Fruit fly (Drosophila melanogaster): ENCODE data around the gene CG32235.

The CG32235 gene

DNA sequence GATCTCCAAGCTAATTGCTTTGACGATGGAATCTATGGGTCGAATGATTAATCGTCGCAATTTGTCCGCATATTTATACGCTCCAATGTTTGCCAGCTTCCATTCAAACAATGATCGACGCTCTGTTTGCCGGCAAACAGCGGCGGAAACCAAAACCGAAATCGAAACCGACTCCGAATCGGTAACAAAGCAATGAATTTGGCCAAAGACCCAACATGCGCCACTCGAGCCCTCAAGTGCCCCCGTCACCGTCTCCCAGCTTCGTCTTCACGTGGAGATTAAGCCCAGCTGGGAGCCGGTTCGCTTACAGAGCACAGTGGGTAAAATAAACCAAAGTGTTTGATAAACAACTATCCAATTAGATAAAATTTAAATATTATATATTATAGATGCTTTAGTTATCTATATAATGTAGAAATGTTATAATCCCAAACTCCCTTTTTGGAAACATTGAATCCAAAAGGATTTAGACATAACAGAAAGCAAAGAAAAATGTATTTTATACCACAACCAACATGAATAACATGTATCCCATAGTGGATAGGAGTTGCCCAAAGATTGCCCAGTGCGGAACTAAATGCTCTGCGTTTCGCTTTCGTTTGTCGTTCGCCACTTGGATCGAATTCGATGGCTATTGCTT is 7.7 kb downstream of the CG32235 start, which contains the start of gene CG32237:
TSS of gene CG32237 (minus strand) at position 51 of the 640 bp plus-strand sequence.
- TF ChIP-seq unpg (GFP tag; optimal IDR thresholded peaks at IDR 0.05), result peak; percentile 37
- TF ChIP-seq CoRest (tag; optimal IDR thresholded peaks at IDR 0.05), result peak; percentile 45
- peak; percentile 47 for TF ChIP-seq dmrt99B (tag; optimal IDR thresholded peaks at IDR 0.05)
- peak; percentile 27 for TF ChIP-seq gsb-n (tag; optimal IDR thresholded peaks at IDR 0.05)
- TF ChIP-seq nau (GFP tag; optimal IDR thresholded peaks at IDR 0.05), result no peak
- no peak for TF ChIP-seq Sox100B (GFP tag; optimal IDR thresholded peaks at IDR 0.05)
- TF ChIP-seq CG3065 (GFP tag; optimal IDR thresholded peaks at IDR 0.05), result no peak
- TF ChIP-seq Meics (GFP tag; optimal IDR thresholded peaks at IDR 0.05), result peak; percentile 35
- TF ChIP-seq CG2678 (tag; optimal IDR thresholded peaks at IDR 0.05), result peak; percentile 64
- TF ChIP-seq CG9817 (tag; optimal IDR thresholded peaks at IDR 0.05), result peak; percentile 31
- TF ChIP-seq dpn (GFP tag; optimal IDR thresholded peaks at IDR 0.05), result peak in 1 of 2 experiments; percentile 6
- no peak for TF ChIP-seq CrebB (tag; optimal IDR thresholded peaks at IDR 0.05)
- no peak for TF ChIP-seq ATbp (GFP tag; optimal IDR thresholded peaks at IDR 0.05)
- peak; percentile 50 for TF ChIP-seq Hmr (GFP tag; optimal IDR thresholded peaks at IDR 0.05)
- peak; percentile 36 for TF ChIP-seq Fer1 (GFP tag; optimal IDR thresholded peaks at IDR 0.05)
- peak in 1 of 2 experiments; percentile 69 for TF ChIP-seq Eip74EF (GFP tag; optimal IDR thresholded peaks at IDR 0.05)
- TF ChIP-seq CG18599 (GFP tag; optimal IDR thresholded peaks at IDR 0.05), result peak; percentile 11
- peak; percentile 18 for TF ChIP-seq CG3281 (GFP tag; optimal IDR thresholded peaks at IDR 0.05)
- peak; percentile 31 for TF ChIP-seq CG8924 (tag; optimal IDR thresholded peaks at IDR 0.05)
- peak; percentile 48; the same call in 1 of the 3 replicates for TF ChIP-seq dysf (GFP tag; IDR thresholded peaks at IDR 0.05)
- peak; percentile 34 for TF ChIP-seq CG7556 (GFP tag; optimal IDR thresholded peaks at IDR 0.05)
- peak; percentile 56 for TF ChIP-seq CG13296 (GFP tag; optimal IDR thresholded peaks at IDR 0.05)
- peak; percentile 43 for TF ChIP-seq fd3F (GFP tag; optimal IDR thresholded peaks at IDR 0.05)
- TF ChIP-seq PHDP (tag; optimal IDR thresholded peaks at IDR 0.05), result peak; percentile 56
- TF ChIP-seq ind (GFP tag; optimal IDR thresholded peaks at IDR 0.05), result no peak
- no peak for TF ChIP-seq wor (GFP tag; IDR thresholded peaks at IDR 0.05)
- peak; percentile 22; the same call in 1 of the 3 replicates for TF ChIP-seq CG11695 (GFP tag; IDR thresholded peaks at IDR 0.05)
- no peak for TF ChIP-seq vvl (GFP tag; IDR thresholded peaks at IDR 0.05)
- TF ChIP-seq Deaf1 (tag; optimal IDR thresholded peaks at IDR 0.05), result peak; percentile 24
- peak; percentile 14 for TF ChIP-seq sug (tag; optimal IDR thresholded peaks at IDR 0.05)
- TF ChIP-seq al (GFP tag; IDR thresholded peaks at IDR 0.05), result 0 out of 2 replicates have a peak, but pooled peaks have one; percentile 12
- TF ChIP-seq CG7372 (GFP tag; IDR thresholded peaks at IDR 0.05), result 0 out of 2 replicates have a peak, but pooled peaks have one; percentile 9
- TF ChIP-seq Optix (GFP tag; IDR thresholded peaks at IDR 0.05), result no peak
- peak; percentile 49 for TF ChIP-seq CG7839 (tag; optimal IDR thresholded peaks at IDR 0.05)
- TF ChIP-seq lab (GFP tag; optimal IDR thresholded peaks at IDR 0.05), result peak; percentile 14
- TF ChIP-seq CG15269 (tag; optimal IDR thresholded peaks at IDR 0.05), result peak; percentile 61
- TF ChIP-seq row (GFP tag; IDR thresholded peaks at IDR 0.05), result peak; percentile 62
- peak; percentile 17 for TF ChIP-seq cwo (GFP tag; optimal IDR thresholded peaks at IDR 0.05)
- no peak for TF ChIP-seq slou (GFP tag; optimal IDR thresholded peaks at IDR 0.05)
- peak; percentile 48 for TF ChIP-seq CG13424 (tag; optimal IDR thresholded peaks at IDR 0.05)
- peak; percentile 2 for TF ChIP-seq Fer3 (tag; optimal IDR thresholded peaks at IDR 0.05)
- peak; percentile 49; the same call in 1 of the 2 replicates for TF ChIP-seq Ptx1 (GFP tag; IDR thresholded peaks at IDR 0.05)
- peak; percentile 42 for TF ChIP-seq Oli (tag; optimal IDR thresholded peaks at IDR 0.05)
- TF ChIP-seq Nf-YC (tag; optimal IDR thresholded peaks at IDR 0.05), result peak; percentile 25
- TF ChIP-seq CG12391 (tag; optimal IDR thresholded peaks at IDR 0.05), result peak; percentile 16
- TF ChIP-seq CG11504 (tag; optimal IDR thresholded peaks at IDR 0.05), result peak; percentile 40
- TF ChIP-seq CG2712 (tag; optimal IDR thresholded peaks at IDR 0.05), result peak; percentile 20
- TF ChIP-seq CG17829 (tag; optimal IDR thresholded peaks at IDR 0.05), result peak; percentile 1
